Fruit fly (Drosophila melanogaster): ENCODE data around the gene CG11882.

DNA sequence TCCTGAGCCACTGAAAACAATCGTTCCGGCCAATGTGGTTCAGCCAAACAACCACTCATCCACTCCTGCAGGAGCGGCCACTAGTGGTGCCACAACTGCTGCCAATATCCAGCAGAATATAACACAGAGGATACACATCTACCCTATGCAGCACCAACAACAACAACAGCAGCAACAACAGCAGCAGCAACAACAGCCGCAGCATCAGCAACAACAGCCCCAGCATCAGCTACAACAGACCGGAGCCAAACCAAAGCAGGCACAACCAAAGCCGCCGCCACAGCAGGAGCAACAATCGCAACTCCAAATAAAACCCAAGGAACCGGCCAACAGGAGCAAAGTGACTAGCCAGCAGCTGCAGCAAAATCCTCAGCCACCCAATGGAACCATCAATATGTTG, 44.7 kb downstream of the CG11882 start:
- TF ChIP-seq CG8478 (optimal IDR thresholded peaks at IDR 0.05) (no peak), CTCF (optimal IDR thresholded peaks at IDR 0.05) (no peak)
